Worm (Caenorhabditis elegans): ENCODE results near the gene clec-197.

- TF ChIP-seq elt-1 (tag; optimal IDR thresholded peaks at IDR 0.05; ENCODE audit: borderline replicate concordance, insufficient read depth) (no peak), ztf-11 (tag; optimal IDR thresholded peaks at IDR 0.05) (no peak), ceh-83 (GFP tag; optimal IDR thresholded peaks at IDR 0.05) (no peak)
These were observed 35.5 kb upstream of the clec-197 start, which contains the start of gene C30H6.8 for ce11 chrIV:17382029-17382428.
